Fruit fly (Drosophila melanogaster): ENCODE data around the gene betaggt-I.

betaggt-I gene

dm6 chr2L:4906546-4907250 lies 38.7 kb upstream of the betaggt-I start, which contains the start of gene snsl (continued):
- TF ChIP-seq run (tag; optimal IDR thresholded peaks at IDR 0.05) (peak; percentile 65), CG8290 (GFP tag; optimal IDR thresholded peaks at IDR 0.05) (no peak), CG8290 (tag; optimal IDR thresholded peaks at IDR 0.05) (peak in 1 of 2 experiments; percentile 42), Drgx (GFP tag; IDR thresholded peaks at IDR 0.05) (peak; percentile 63), dmrt11E (tag; optimal IDR thresholded peaks at IDR 0.05) (peak; percentile 5), so (GFP tag; IDR thresholded peaks at IDR 0.05) (no peak), Lhr (GFP tag; optimal IDR thresholded peaks at IDR 0.05) (no peak), sug (tag; optimal IDR thresholded peaks at IDR 0.05) (peak; percentile 57), Sox100B (GFP tag; optimal IDR thresholded peaks at IDR 0.05) (peak; percentile 87), Antp (GFP tag; optimal IDR thresholded peaks at IDR 0.05) (no peak), CG13775 (GFP tag; optimal IDR thresholded peaks at IDR 0.05) (peak; percentile 35), CG9437 (GFP tag; optimal IDR thresholded peaks at IDR 0.05) (peak; percentile 84), Ssrp (tag; optimal IDR thresholded peaks at IDR 0.05) (peak; percentile 62), vvl (GFP tag; IDR thresholded peaks at IDR 0.05) (peak; percentile 38; the same call in 1 of the 2 replicates), Sox102F (GFP tag; optimal IDR thresholded peaks at IDR 0.05) (peak; percentile 80), mirr (GFP tag; optimal IDR thresholded peaks at IDR 0.05) (peak; percentile 0), jigr1 (GFP tag; IDR thresholded peaks at IDR 0.05) (0 out of 3 replicates have a peak, but pooled peaks have one; percentile 36), HLH4C (GFP tag; IDR thresholded peaks at IDR 0.05; ENCODE audit: partially characterized antibody) (no peak), D (optimal IDR thresholded peaks at IDR 0.05) (no peak), D (GFP tag; optimal IDR thresholded peaks at IDR 0.05) (peak; percentile 36), CG30403 (GFP tag; optimal IDR thresholded peaks at IDR 0.05) (peak; percentile 67), PHDP (tag; optimal IDR thresholded peaks at IDR 0.05) (peak; percentile 55), lola (GFP tag; optimal IDR thresholded peaks at IDR 0.05) (peak in 1 of 3 experiments; percentile 52), CG6689 (GFP tag; IDR thresholded peaks at IDR 0.05) (peak; percentile 53), CG6254 (GFP tag; optimal IDR thresholded peaks at IDR 0.05) (no peak), Lim3 (GFP tag; IDR thresholded peaks at IDR 0.05) (no peak), Xrp1 (GFP tag; IDR thresholded peaks at IDR 0.05) (peak; percentile 36; the same call in 1 of the 2 replicates), Dbx (GFP tag; IDR thresholded peaks at IDR 0.05) (0 out of 3 replicates have a peak, but pooled peaks have one; percentile 14), CG12744 (GFP tag; optimal IDR thresholded peaks at IDR 0.05) (no peak), nom (GFP tag; optimal IDR thresholded peaks at IDR 0.05) (peak; percentile 62), Bgb (GFP tag; IDR thresholded peaks at IDR 0.05; ENCODE audit: partially characterized antibody) (no peak), CG14441 (GFP tag; IDR thresholded peaks at IDR 0.05) (0 out of 2 replicates have a peak, but pooled peaks have one; percentile 25), ind (GFP tag; optimal IDR thresholded peaks at IDR 0.05) (peak; percentile 0), Deaf1 (tag; optimal IDR thresholded peaks at IDR 0.05) (peak; percentile 59), bcd (GFP tag; optimal IDR thresholded peaks at IDR 0.05) (no peak), CG32772 (GFP tag; IDR thresholded peaks at IDR 0.05) (no peak), Pdp1 (GFP tag; optimal IDR thresholded peaks at IDR 0.05) (peak; percentile 9 to 12), CG10366 (GFP tag; IDR thresholded peaks at IDR 0.05) (peak; percentile 18; the same call in 1 of the 2 replicates), tna (GFP tag; IDR thresholded peaks at IDR 0.05; ENCODE audit: partially characterized antibody) (no peak), pho (GFP tag; optimal IDR thresholded peaks at IDR 0.05) (no peak), CG9817 (tag; optimal IDR thresholded peaks at IDR 0.05) (no peak), Dek (tag; optimal IDR thresholded peaks at IDR 0.05) (peak; percentile 52), phol (tag; optimal IDR thresholded peaks at IDR 0.05) (peak; percentile 78), chm (GFP tag; IDR thresholded peaks at IDR 0.05) (no peak; the same call in 1 of the 2 replicates), CG30020 (tag; optimal IDR thresholded peaks at IDR 0.05) (peak; percentile 31), row (GFP tag; IDR thresholded peaks at IDR 0.05) (peak; percentile 67), Xbp1 (GFP tag; optimal IDR thresholded peaks at IDR 0.05) (peak; percentile 47), bab2 (GFP tag; optimal IDR thresholded peaks at IDR 0.05) (no peak), Dref (GFP tag; IDR thresholded peaks at IDR 0.05) (no peak)

Data from whole organism, embryonic.